Worm (Caenorhabditis elegans) whole organism, young adult: Measurements from ENCODE around the gene dkf-2.

Experiments
- B0019.2 ChIP-seq: fragments of 200-800 bp; sonication (Bioruptor generic); conservative IDR thresholded peaks from 2 replicates; pipeline ENCODE4 v1.3.6; 2022; ENCODE audit warnings: missing genetic modification reagents, missing genetic modification characterization, missing compliant biosample characterization
- B0336.3 ChIP-seq: fragments of 200-800 bp; sonication (Bioruptor generic); IDR thresholded peaks from 2 replicates; pipeline ENCODE4 v1.3.6; 2022; ENCODE audit warnings: missing genetic modification characterization, missing compliant biosample characterization
- D2030.7 ChIP-seq: fragments of 200-800 bp; sonication (Bioruptor generic); IDR thresholded peaks from 2 replicates; pipeline ENCODE4 v1.3.6; 2022; ENCODE audit warnings: missing genetic modification reagents, missing genetic modification characterization, missing compliant biosample characterization
- F39B2.1 ChIP-seq: fragments of 200-800 bp; sonication (Bioruptor generic); IDR thresholded peaks from 2 replicates; pipeline ENCODE4 v1.3.6; 2022; ENCODE audit warnings: missing genetic modification reagents, missing genetic modification characterization, missing compliant biosample characterization
- F55B11.4 ChIP-seq: sonication (generic microtip); optimal IDR thresholded peaks from 2 replicates; lab custom pipeline; 2016; ENCODE audit warnings: missing compliant biosample characterization, missing genetic modification characterization, borderline replicate concordance; ENCODE audit not compliant: insufficient read depth
- K11D2.4 ChIP-seq: fragments of 200-800 bp; sonication (Bioruptor generic); IDR thresholded peaks from 2 replicates; pipeline ENCODE4 v1.3.6; 2022; ENCODE audit warnings: missing genetic modification reagents, missing genetic modification characterization, missing compliant biosample characterization
- T26A5.8 ChIP-seq: sonication (generic microtip); optimal IDR thresholded peaks from 2 replicates; lab custom pipeline; 2016; ENCODE audit warnings: missing genetic modification characterization, missing compliant biosample characterization
- Y67H2A.10 ChIP-seq: fragments of 200-800 bp; sonication (Bioruptor generic); conservative IDR thresholded peaks from 2 replicates; pipeline ENCODE4 v1.3.6; 2022; ENCODE audit warnings: missing genetic modification reagents, missing genetic modification characterization, missing compliant biosample characterization
- Y95B8A.8 ChIP-seq: fragments of 200-800 bp; sonication (Bioruptor generic); IDR thresholded peaks from 2 replicates; pipeline ENCODE4 v1.3.6; 2022; ENCODE audit warnings: missing genetic modification reagents, missing genetic modification characterization, missing compliant biosample characterization
- akir-1 ChIP-seq: fragments of 200-800 bp; sonication (Bioruptor generic); optimal IDR thresholded peaks from 2 replicates; lab custom pipeline; 2018; ENCODE audit warnings: mild to moderate bottlenecking, missing genetic modification characterization, moderate library complexity, missing compliant biosample characterization
- aptf-3 ChIP-seq: fragments of 200-800 bp; sonication (Bioruptor generic); IDR thresholded peaks from 2 replicates; pipeline ENCODE4 v1.3.6; 2022; ENCODE audit warnings: missing genetic modification characterization, missing compliant biosample characterization
- ceh-27 ChIP-seq: fragments of 200-800 bp; sonication (Bioruptor generic); optimal IDR thresholded peaks from 2 replicates; lab custom pipeline; 2018; ENCODE audit warnings: mild to moderate bottlenecking, missing genetic modification characterization, moderate library complexity, missing compliant biosample characterization
- die-1 ChIP-seq: sonication (generic microtip); optimal IDR thresholded peaks from 2 replicates; lab custom pipeline; 2016; ENCODE audit warnings: missing genotype, mild to moderate bottlenecking, missing genetic modification characterization, missing compliant biosample characterization
- dpff-1 ChIP-seq: sonication (generic microtip); optimal IDR thresholded peaks from 2 replicates; lab custom pipeline; 2017; ENCODE audit warnings: mild to moderate bottlenecking, missing genetic modification characterization, missing compliant biosample characterization
- ekl-4 ChIP-seq: fragments of 200-800 bp; sonication (Bioruptor generic); IDR thresholded peaks from 2 replicates; pipeline ENCODE4 v1.3.6; 2022; ENCODE audit warnings: missing genetic modification reagents, missing genetic modification characterization, missing compliant biosample characterization
- fkh-3 ChIP-seq: sonication (generic microtip); optimal IDR thresholded peaks from 2 replicates; lab custom pipeline; 2016; ENCODE audit warnings: mild to moderate bottlenecking, missing genetic modification characterization, missing compliant biosample characterization
- gei-17 ChIP-seq: fragments of 200-800 bp; sonication (Bioruptor generic); optimal IDR thresholded peaks from 2 replicates; lab custom pipeline; 2018; ENCODE audit warnings: mild to moderate bottlenecking, missing genetic modification characterization, missing compliant biosample characterization
- hmg-20 ChIP-seq: fragments of 200-800 bp; sonication (Bioruptor generic); IDR thresholded peaks from 2 replicates; pipeline ENCODE4 v1.3.6; 2022; ENCODE audit warnings: missing genetic modification reagents, missing genetic modification characterization, missing compliant biosample characterization
- hrde-1 ChIP-seq: sonication (generic microtip); optimal IDR thresholded peaks from 2 replicates; lab custom pipeline; 2016; ENCODE audit warnings: missing genetic modification characterization, mild to moderate bottlenecking, missing compliant biosample characterization, moderate library complexity, missing genotype, missing genetic modification reagents, borderline replicate concordance
- hsf-1 ChIP-seq: fragments of 200-800 bp; sonication (Bioruptor generic); IDR thresholded peaks from 2 replicates; pipeline ENCODE4 v1.3.6; 2022; ENCODE audit warnings: missing genetic modification reagents, missing genetic modification characterization, missing compliant biosample characterization
- lag-1 ChIP-seq: fragments of 200-800 bp; sonication (Bioruptor generic); IDR thresholded peaks from 2 replicates; pipeline ENCODE4 v1.3.6; 2022; ENCODE audit warnings: missing genetic modification reagents, missing genetic modification characterization, missing compliant biosample characterization
- lin-35 ChIP-seq, 3 experiments: fragments of 150-350 bp in 2 of 3; sonication (generic microtip) in 1 of 3; optimal IDR thresholded peaks; 2 replicates each; lab custom pipeline; 2014 to 2018; ENCODE audit warnings: missing biosample characterization in 3 of 3, missing genetic modification characterization in 3 of 3, missing genetic modification reagents in 3 of 3
- lin-54 ChIP-seq: fragments of 200-800 bp; sonication (Bioruptor generic); optimal IDR thresholded peaks from 2 replicates; lab custom pipeline; 2018; ENCODE audit warnings: mild to moderate bottlenecking, missing genetic modification characterization, missing compliant biosample characterization
- lsy-27 ChIP-seq: sonication (generic microtip); optimal IDR thresholded peaks from 2 replicates; lab custom pipeline; 2017; ENCODE audit warnings: missing genetic modification characterization, mild to moderate bottlenecking, missing compliant biosample characterization, antibody characterized with exemption, missing genotype, borderline replicate concordance; ENCODE audit not compliant: insufficient read depth
- madf-10 ChIP-seq: sonication (generic microtip); optimal IDR thresholded peaks from 2 replicates; lab custom pipeline; 2016; ENCODE audit warnings: mild to moderate bottlenecking, missing genetic modification characterization, missing compliant biosample characterization
- madf-8 ChIP-seq: fragments of 200-800 bp; sonication (Bioruptor generic); conservative IDR thresholded peaks from 2 replicates; pipeline ENCODE4 v1.3.6; 2022; ENCODE audit warnings: missing genetic modification reagents, missing genetic modification characterization, missing compliant biosample characterization
- mel-28 ChIP-seq: sonication (generic microtip); optimal IDR thresholded peaks from 2 replicates; lab custom pipeline; 2016; ENCODE audit warnings: borderline replicate concordance, mild to moderate bottlenecking, missing genetic modification characterization, missing compliant biosample characterization
- nfyb-1 ChIP-seq: fragments of 200-800 bp; sonication (Bioruptor generic); IDR thresholded peaks from 2 replicates; pipeline ENCODE4 v1.3.6; 2022; ENCODE audit warnings: missing genetic modification reagents, missing genetic modification characterization, missing compliant biosample characterization
- nhr-179 ChIP-seq: sonication (generic microtip); optimal IDR thresholded peaks from 2 replicates; lab custom pipeline; 2016; ENCODE audit warnings: mild to moderate bottlenecking, missing genetic modification characterization, missing compliant biosample characterization
- nhr-27 ChIP-seq: fragments of 200-800 bp; sonication (Bioruptor generic); optimal IDR thresholded peaks from 2 replicates; lab custom pipeline; 2018; ENCODE audit warnings: mild to moderate bottlenecking, missing genetic modification characterization, moderate library complexity, missing compliant biosample characterization
- nhr-80 ChIP-seq: sonication (generic microtip); optimal IDR thresholded peaks from 2 replicates; lab custom pipeline; 2016; ENCODE audit warnings: missing genetic modification characterization, missing compliant biosample characterization
- nhr-90 ChIP-seq: sonication (generic microtip); optimal IDR thresholded peaks from 2 replicates; lab custom pipeline; 2016; ENCODE audit warnings: missing genotype, mild to moderate bottlenecking, missing genetic modification characterization, missing compliant biosample characterization
- repo-1 ChIP-seq: sonication (generic microtip); optimal IDR thresholded peaks from 2 replicates; lab custom pipeline; 2017; ENCODE audit warnings: mild to moderate bottlenecking, missing genetic modification characterization, missing compliant biosample characterization
- rpc-1 ChIP-seq, 2 experiments: fragments of 150-350 bp in 1 of 2; sonication (generic microtip) in 1 of 2; optimal IDR thresholded peaks; 2 replicates each; lab custom pipeline; 2014 to 2018; ENCODE audit warnings: missing biosample characterization in 1 of 2, missing genetic modification characterization in 1 of 2, missing genetic modification reagents in 1 of 2, missing genotype in 1 of 2
- snpc-1.3 ChIP-seq: sonication (generic microtip); optimal IDR thresholded peaks from 2 replicates; lab custom pipeline; 2017; ENCODE audit warnings: missing genetic modification characterization, mild to moderate bottlenecking, missing compliant biosample characterization, antibody characterized with exemption, moderate library complexity, missing genotype, missing genetic modification reagents; ENCODE audit not compliant: insufficient read depth
- tbp1 ChIP-seq: fragments of 200-800 bp; sonication (Bioruptor generic); optimal IDR thresholded peaks from 2 replicates; lab custom pipeline; 2018; ENCODE audit warnings: mild to moderate bottlenecking, missing genetic modification characterization, missing compliant biosample characterization
- tlf-1 ChIP-seq: fragments of 200-800 bp; sonication (Bioruptor generic); optimal IDR thresholded peaks from 2 replicates; lab custom pipeline; 2018; ENCODE audit warnings: mild to moderate bottlenecking, missing genetic modification characterization, missing compliant biosample characterization
- zfh-2 ChIP-seq: fragments of 200-800 bp; sonication (Bioruptor generic); conservative IDR thresholded peaks from 2 replicates; pipeline ENCODE4 v1.3.6; 2022; ENCODE audit warnings: missing genetic modification reagents, missing genetic modification characterization, missing compliant biosample characterization
- ztf-25 ChIP-seq: fragments of 200-800 bp; sonication (Bioruptor generic); IDR thresholded peaks from 2 replicates; pipeline ENCODE4 v1.3.6; 2022; ENCODE audit warnings: missing genetic modification reagents, missing genetic modification characterization, missing compliant biosample characterization
- ztf-26 ChIP-seq: sonication (generic microtip); optimal IDR thresholded peaks from 2 replicates; lab custom pipeline; 2017; ENCODE audit warnings: missing genetic modification characterization, missing compliant biosample characterization
- ztf-28 ChIP-seq: fragments of 200-800 bp; sonication (Bioruptor generic); IDR thresholded peaks from 2 replicates; pipeline ENCODE4 v1.3.6; 2022; ENCODE audit warnings: missing genetic modification reagents, missing genetic modification characterization, missing compliant biosample characterization

Gene dkf-2

DNA sequence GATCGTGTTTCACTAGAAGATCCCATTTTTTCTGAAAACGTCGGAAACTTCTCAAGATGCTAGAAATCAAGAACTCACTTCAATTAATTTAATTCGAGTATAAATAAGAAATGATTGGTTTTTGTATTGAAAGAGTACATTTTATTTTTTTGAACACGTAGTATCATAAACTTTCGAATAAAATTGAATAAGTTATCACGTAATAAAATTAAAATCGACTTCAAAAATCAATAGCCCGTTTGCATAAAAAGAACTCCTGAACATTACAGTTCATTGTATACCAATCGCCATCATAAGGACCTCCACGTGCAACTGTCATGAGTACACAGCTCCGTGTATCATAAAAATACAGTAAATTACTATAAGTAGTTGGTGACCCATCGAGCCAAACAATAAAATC lies 13.7 kb upstream of the dkf-2 start, which contains the start of gene T25E12.16:
Gene T25E12.16 (minus strand): TSS at position 101 of the 400 bp plus-strand sequence.
- no peak for TF ChIP-seq F55B11.4 (tag; lab: Kevin White, UChicago)
- TF ChIP-seq Y95B8A.8, result no peak
- TF ChIP-seq nhr-179 (tag; lab: Kevin White, UChicago), result no peak
- TF ChIP-seq K11D2.4 (GFP tag; lab: Robert Waterston, UW), result no peak
- no peak for TF ChIP-seq madf-10
- TF ChIP-seq hsf-1 (GFP tag; lab: Robert Waterston, UW), result no peak
- no peak for TF ChIP-seq nhr-27 (tag; lab: Kevin White, UChicago)
- TF ChIP-seq ekl-4 (GFP tag; lab: Robert Waterston, UW), result no peak
- no peak for TF ChIP-seq lag-1 (GFP tag; lab: Robert Waterston, UW)
- no peak for TF ChIP-seq B0019.2
- TF ChIP-seq, all 124 proteins: peak for 0

DNA sequence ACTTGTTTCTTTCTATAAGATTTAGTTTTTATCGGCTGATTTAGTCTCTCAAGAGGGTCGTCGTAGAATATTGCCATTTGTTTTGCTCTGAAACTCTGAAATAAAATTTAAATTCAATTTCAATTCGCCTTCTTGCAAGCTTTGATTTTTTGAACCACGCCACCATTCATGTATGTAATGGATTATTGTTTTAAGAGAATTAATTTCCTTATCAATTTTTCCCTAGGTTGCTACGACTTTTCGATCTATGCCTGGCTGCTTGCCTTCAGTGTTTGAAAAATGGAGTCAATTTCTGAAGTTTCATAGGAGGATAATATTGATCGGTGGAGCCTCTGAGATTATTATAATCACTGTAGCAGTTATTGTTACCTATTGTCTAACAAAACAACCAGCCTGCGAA lies 11.9 kb upstream of the dkf-2 start, which contains the start of the genes clec-38 and clec-34:
Gene clec-38 (minus strand): TSS at position 101 of the 400 bp plus-strand sequence.
Gene clec-34 (plus strand): TSS at position 248 of the 400 bp plus-strand sequence.
- TF ChIP-seq zfh-2 (GFP tag; lab: Robert Waterston, UW), result no peak
- TF ChIP-seq T26A5.8 (tag; lab: Kevin White, UChicago), result no peak
- TF ChIP-seq ztf-28 (GFP tag; lab: Robert Waterston, UW), result no peak
- no peak for TF ChIP-seq nhr-80
- TF ChIP-seq die-1 (tag; lab: Kevin White, UChicago), result no peak
- no peak for TF ChIP-seq aptf-3 (GFP tag; lab: Robert Waterston, UW)
- no peak for TF ChIP-seq gei-17

DNA sequence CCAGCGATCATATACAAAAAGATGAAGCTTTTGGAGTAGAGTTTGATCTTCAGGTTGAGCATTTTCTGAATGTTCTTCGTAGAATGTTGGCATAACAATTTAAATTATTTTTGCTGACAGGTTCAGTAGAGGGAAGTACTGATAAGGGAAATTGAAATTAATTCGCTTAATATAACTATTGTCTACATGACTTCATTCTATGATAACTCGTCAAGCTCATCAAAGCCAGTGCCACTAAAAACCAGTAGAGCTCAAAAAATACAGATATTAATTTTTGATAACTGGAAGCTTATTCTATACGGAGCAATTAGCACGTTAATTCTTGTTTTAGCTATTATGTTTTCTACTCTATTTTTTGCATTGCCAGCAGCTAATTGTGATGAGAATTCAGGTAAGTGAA lies 8.3 kb upstream of the dkf-2 start, which contains the start of the genes clec-29 and clec-39:
Gene clec-29 (minus strand): TSS at position 101 of the 400 bp plus-strand sequence.
Gene clec-39 (plus strand): TSS at position 169 of the 400 bp plus-strand sequence.
- TF ChIP-seq nhr-90, result no peak
- no peak for TF ChIP-seq mel-28 (tag; lab: Kevin White, UChicago)

- no peak for TF ChIP-seq ztf-26 (tag; lab: Kevin White, UChicago)
Observed at ce11 chrV:16742123-16742522, 5.3 kb upstream of the dkf-2 start, which contains the start of gene T25E12.6. Gene T25E12.6 (plus strand): TSS chrV:16742423.

DNA sequence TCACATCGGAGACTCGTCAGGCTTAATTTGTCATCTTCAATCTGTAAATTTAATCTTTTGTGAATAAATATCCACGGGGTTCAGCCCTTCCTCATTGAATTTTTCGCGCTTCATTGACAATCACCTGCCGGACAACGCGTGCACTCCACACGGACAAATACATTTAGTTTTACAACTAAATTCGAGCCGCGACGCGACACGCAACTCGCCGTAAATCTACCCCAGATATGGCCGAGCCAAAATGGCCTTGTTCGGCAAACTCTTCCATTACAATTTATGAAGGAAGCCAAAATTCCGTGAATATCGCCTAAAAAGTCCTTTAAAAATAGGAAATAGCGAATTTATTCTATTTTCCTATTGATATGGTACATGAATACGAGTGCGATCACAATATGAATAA lies 2.6 kb upstream of the dkf-2 start:
- TF ChIP-seq hrde-1 (tag; lab: Kevin White, UChicago) (peak; percentile 74), fkh-3 (no peak), dpff-1 (tag; lab: Kevin White, UChicago) (no peak), lin-54 (GFP tag; lab: Kevin White, UChicago) (peak; percentile 38), ceh-27 (no peak), hmg-20 (GFP tag; lab: Robert Waterston, UW) (no peak), lag-1 (GFP tag; lab: Robert Waterston, UW) (no peak), repo-1 (tag; lab: Kevin White, UChicago) (peak; percentile 59), nfyb-1 (0 out of 2 replicates have a peak, but pooled peaks have one; percentile 33), lsy-27 (no peak), madf-8 (peak; percentile 63), rpc-1 (optimal IDR thresholded peaks at IDR 0.05; lab: Kevin White, UChicago) (no peak), rpc-1 (tag; optimal IDR thresholded peaks at IDR 0.05; lab: Kevin White, UChicago) (no peak), snpc-1.3 (tag; lab: Kevin White, UChicago) (no peak), ztf-25 (GFP tag; lab: Robert Waterston, UW) (0 out of 2 replicates have a peak, but pooled peaks have one; percentile 11), F39B2.1 (GFP tag; lab: Robert Waterston, UW) (no peak), B0336.3 (peak; percentile 89), mel-28 (tag; lab: Kevin White, UChicago) (no peak), nhr-80 (no peak), D2030.7 (GFP tag; lab: Robert Waterston, UW) (peak; percentile 80), tbp1 (peak; percentile 13), Y67H2A.10 (GFP tag; lab: Robert Waterston, UW) (no peak), akir-1 (GFP tag; lab: Kevin White, UChicago) (no peak), lin-35 (GFP tag; optimal IDR thresholded peaks at IDR 0.05; lab: Kevin White, UChicago) (no peak), tlf-1 (GFP tag; lab: Kevin White, UChicago) (peak; percentile 48)
